Fruit fly (Drosophila melanogaster) whole organism, pupa: ENCODE results near the gene CG7017.

ENCODE experiments used
- CG12605 ChIP-seq: fragments of 200-800 bp; sonication (Bioruptor generic); IDR thresholded peaks from 2 replicates; pipeline ENCODE4 v1.3.6; 2022; ENCODE audit warnings: missing biosample characterization, missing genetic modification characterization
- CG13204 ChIP-seq: fragments of 200-800 bp; sonication (Bioruptor generic); optimal IDR thresholded peaks from 2 replicates; lab custom pipeline; 2018; ENCODE audit warnings: missing biosample characterization, mild to moderate bottlenecking, missing genetic modification characterization, moderate library complexity
- CG32121 ChIP-seq: fragments of 200-800 bp; sonication (Bioruptor generic); IDR thresholded peaks from 2 replicates; pipeline ENCODE4 v1.3.6; 2022; ENCODE audit warnings: missing biosample characterization, missing genetic modification characterization
- CG34367 ChIP-seq: fragments of 200-800 bp; sonication (Bioruptor generic); optimal IDR thresholded peaks from 2 replicates; lab custom pipeline; 2018; ENCODE audit warnings: missing biosample characterization, mild to moderate bottlenecking, missing genetic modification characterization
- CG8301 ChIP-seq: fragments of 200-800 bp; sonication (Bioruptor generic); optimal IDR thresholded peaks from 2 replicates; lab custom pipeline; 2018; ENCODE audit warnings: missing biosample characterization, mild to moderate bottlenecking, missing genetic modification characterization
- D1 ChIP-seq: fragments of 200-800 bp; sonication (Bioruptor generic); optimal IDR thresholded peaks from 2 replicates; lab custom pipeline; 2018; ENCODE audit warnings: missing biosample characterization, mild to moderate bottlenecking, missing genetic modification characterization, moderate library complexity
- EcR ChIP-seq: fragments of 200-800 bp; sonication (Bioruptor generic); optimal IDR thresholded peaks from 3 replicates; lab custom pipeline; 2019; ENCODE audit warnings: missing biosample characterization, missing genetic modification characterization, mild to moderate bottlenecking, moderate library complexity, missing genetic modification reagents
- Pif1A ChIP-seq: fragments of 200-800 bp; sonication (Bioruptor generic); optimal IDR thresholded peaks from 3 replicates; lab custom pipeline; 2016; ENCODE audit warnings: missing biosample characterization, missing genetic modification characterization
- rn ChIP-seq: fragments of 200-800 bp; sonication (Bioruptor generic); IDR thresholded peaks from 2 replicates; pipeline ENCODE4 v1.3.6; 2022; ENCODE audit warnings: missing biosample characterization, missing genetic modification characterization

DNA sequence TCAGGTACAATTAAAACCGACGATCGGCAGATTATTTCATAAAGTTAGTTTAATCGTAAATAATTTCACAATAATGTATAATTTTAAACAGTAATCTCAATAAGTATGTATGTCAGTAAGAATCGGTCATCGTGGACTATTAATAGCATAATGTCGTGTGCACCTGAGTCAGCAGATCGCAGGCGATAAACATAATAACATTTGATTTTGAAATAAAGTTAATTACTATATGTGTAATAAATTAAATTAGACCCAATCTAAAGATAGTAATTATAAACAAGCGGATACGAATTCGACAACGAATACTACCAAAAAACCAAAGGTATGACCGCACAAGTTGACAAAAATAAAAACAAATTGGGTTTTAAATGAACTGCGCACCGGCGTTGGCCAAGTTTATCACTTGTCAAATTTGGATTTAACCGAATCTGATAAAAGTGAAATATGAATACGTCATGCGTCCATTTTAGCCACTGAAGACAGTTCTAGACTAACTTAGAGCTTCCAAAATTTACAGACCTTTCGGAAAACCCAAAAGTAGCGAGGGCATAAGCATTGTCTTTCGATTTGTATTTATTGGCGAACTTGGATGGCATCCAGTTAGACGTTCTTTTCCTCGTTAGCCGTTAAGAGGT lies 4.9 kb downstream of the CG7017 start, which contains the start of gene CG6996:
- TF ChIP-seq D1 (tag; lab: Kevin White, UChicago) = no peak
- TF ChIP-seq CG12605 (GFP tag; lab: Robert Waterston, UW) = no peak
- TF ChIP-seq CG8301 = no peak
- no peak for TF ChIP-seq rn
- TF ChIP-seq CG13204 (GFP tag; lab: Kevin White, UChicago) = no peak
- TF ChIP-seq Pif1A (GFP tag; lab: Kevin White, UChicago) = no peak
- TF ChIP-seq CG32121 (GFP tag; lab: Robert Waterston, UW) = no peak
- TF ChIP-seq EcR (GFP tag; lab: Kevin White, UChicago) = no peak
- no peak for TF ChIP-seq CG34367 (tag; lab: Kevin White, UChicago)
